Worm (Caenorhabditis elegans) whole organism, L1 larva: ENCODE data around the gene dkf-2.

Experiments
- aly-2 ChIP-seq: fragments of 150-350 bp; optimal IDR thresholded peaks from 2 replicates; lab custom pipeline; 2014; ENCODE audit warnings: missing biosample characterization, missing genetic modification characterization
- lir-3 ChIP-seq: sonication (generic microtip); optimal IDR thresholded peaks from 2 replicates; lab custom pipeline; 2016; ENCODE audit warnings: mild to moderate bottlenecking, missing genetic modification characterization, moderate library complexity, missing compliant biosample characterization; ENCODE audit not compliant: poor library complexity
- nhr-12 ChIP-seq: sonication (generic microtip); optimal IDR thresholded peaks from 2 replicates; lab custom pipeline; 2017; ENCODE audit warnings: missing biosample characterization, missing genetic modification characterization
- nhr-237 ChIP-seq: fragments of 150-350 bp; optimal IDR thresholded peaks from 2 replicates; lab custom pipeline; 2014; ENCODE audit warnings: missing biosample characterization, missing genetic modification characterization
- nhr-28 ChIP-seq: fragments of 150-350 bp; optimal IDR thresholded peaks from 2 replicates; lab custom pipeline; 2014; ENCODE audit warnings: missing biosample characterization, missing genetic modification characterization
- nhr-90 ChIP-seq: sonication (generic microtip); optimal IDR thresholded peaks from 2 replicates; lab custom pipeline; 2016; ENCODE audit warnings: mild to moderate bottlenecking, missing genetic modification characterization, missing compliant biosample characterization; ENCODE audit not compliant: poor library complexity
- skn-1 ChIP-seq: fragments of 150-350 bp; optimal IDR thresholded peaks from 2 replicates; lab custom pipeline; 2014; ENCODE audit warnings: missing biosample characterization, missing genetic modification characterization
- snpc-4 ChIP-seq: fragments of 150-350 bp; optimal IDR thresholded peaks from 2 replicates; lab custom pipeline; 2014; ENCODE audit warnings: missing biosample characterization, missing genetic modification characterization
- sox-4 ChIP-seq: sonication (generic microtip); optimal IDR thresholded peaks from 2 replicates; lab custom pipeline; 2016; ENCODE audit warnings: missing genetic modification characterization, missing compliant biosample characterization
- unc-62 ChIP-seq: fragments of 150-350 bp; optimal IDR thresholded peaks from 2 replicates; lab custom pipeline; 2014; ENCODE audit warnings: missing biosample characterization, missing genetic modification reagents, missing genetic modification characterization
- zag-1 ChIP-seq: fragments of 150-350 bp; optimal IDR thresholded peaks from 2 replicates; lab custom pipeline; 2014; ENCODE audit warnings: missing biosample characterization, missing genetic modification characterization
- ztf-11 ChIP-seq, 2 experiments: sonication (generic microtip); optimal IDR thresholded peaks; 2 replicates each; lab custom pipeline; 2016 to 2017; ENCODE audit warnings: missing genetic modification characterization in 2 of 2, missing biosample characterization in 1 of 2, missing compliant biosample characterization in 1 of 2

DNA sequence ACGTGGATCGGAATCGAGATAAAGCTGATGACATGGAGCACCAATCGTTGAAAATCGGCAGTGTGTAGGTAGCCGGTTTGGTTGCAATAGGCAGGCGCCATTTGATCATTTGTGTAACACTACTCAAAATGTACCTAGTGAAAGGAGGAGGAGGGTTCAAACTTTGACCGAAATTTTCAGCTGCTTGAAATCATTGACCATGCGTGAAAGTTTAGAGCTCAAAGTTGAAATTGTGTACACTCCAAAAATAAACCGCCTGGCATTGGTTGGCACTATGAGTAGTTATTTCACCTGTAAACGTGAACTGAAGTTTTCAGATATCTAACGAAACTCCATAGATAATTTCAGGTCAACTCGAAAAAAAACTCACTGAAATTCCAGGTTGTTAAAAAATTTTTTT is 84.5 kb downstream of the dkf-2 start, which contains the start of gene srh-215:
- TF ChIP-seq aly-2 (tag; lab: Kevin White, UChicago): no peak
- TF ChIP-seq zag-1 (tag; lab: Kevin White, UChicago): no peak
- TF ChIP-seq snpc-4 (tag; lab: Kevin White, UChicago): no peak
- no peak for TF ChIP-seq skn-1 (tag; lab: Kevin White, UChicago)
- TF ChIP-seq nhr-90 (tag; lab: Kevin White, UChicago): no peak
- no peak for TF ChIP-seq nhr-28 (tag; lab: Kevin White, UChicago)
- no peak for TF ChIP-seq sox-4 (tag; lab: Kevin White, UChicago)
- no peak for TF ChIP-seq nhr-237 (tag; lab: Kevin White, UChicago)
- TF ChIP-seq lir-3 (tag; lab: Kevin White, UChicago): no peak
- TF ChIP-seq nhr-12 (tag; lab: Kevin White, UChicago): no peak
- TF ChIP-seq unc-62: no peak
- TF ChIP-seq ztf-11 (tag; optimal IDR thresholded peaks at IDR 0.05; lab: Kevin White, UChicago): no peak
